Fruit fly (Drosophila melanogaster): ENCODE results near the gene Ada3.

Gene Ada3

DNA sequence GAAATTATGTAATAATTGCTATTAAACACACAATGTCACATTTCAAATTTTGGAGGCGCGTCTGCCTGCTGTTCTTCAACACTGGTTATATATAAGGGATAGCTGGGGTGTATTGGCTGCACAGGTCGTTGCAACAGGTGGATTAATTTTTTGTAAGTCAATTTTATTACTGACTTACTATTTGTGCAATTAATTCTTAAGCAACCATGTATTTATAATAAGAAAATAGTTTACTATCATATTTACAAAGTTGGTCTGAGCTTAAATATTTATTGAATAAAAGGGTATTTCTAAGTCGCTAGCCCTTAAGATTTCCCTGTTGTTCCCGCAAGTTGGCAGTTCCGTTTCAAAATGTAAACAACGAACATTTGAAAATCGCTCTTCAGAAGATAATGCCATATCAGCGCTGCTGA is 7.3 kb downstream of the Ada3 start, which contains the start of gene RhoGAP16F (continued):
- TF ChIP-seq CG4318 (GFP tag; optimal IDR thresholded peaks at IDR 0.05) (peak; percentile 52), CG7368 (GFP tag; optimal IDR thresholded peaks at IDR 0.05) (peak; percentile 62), Eip75B (GFP tag; optimal IDR thresholded peaks at IDR 0.05) (peak; percentile 75), CG9139 (GFP tag; optimal IDR thresholded peaks at IDR 0.05) (peak; percentile 47), CG1621 (tag; optimal IDR thresholded peaks at IDR 0.05) (peak; percentile 53), CG32006 (GFP tag; optimal IDR thresholded peaks at IDR 0.05) (peak; percentile 82), cyc (GFP tag; optimal IDR thresholded peaks at IDR 0.05) (peak; percentile 85), CG6808 (GFP tag; optimal IDR thresholded peaks at IDR 0.05) (peak; percentile 65), topi (GFP tag; optimal IDR thresholded peaks at IDR 0.05) (peak; percentile 87), Ets96B (tag; optimal IDR thresholded peaks at IDR 0.05) (peak; percentile 72), vri (GFP tag; optimal IDR thresholded peaks at IDR 0.05) (peak; percentile 89), CG34406 (GFP tag; optimal IDR thresholded peaks at IDR 0.05) (peak; percentile 81)

DNA sequence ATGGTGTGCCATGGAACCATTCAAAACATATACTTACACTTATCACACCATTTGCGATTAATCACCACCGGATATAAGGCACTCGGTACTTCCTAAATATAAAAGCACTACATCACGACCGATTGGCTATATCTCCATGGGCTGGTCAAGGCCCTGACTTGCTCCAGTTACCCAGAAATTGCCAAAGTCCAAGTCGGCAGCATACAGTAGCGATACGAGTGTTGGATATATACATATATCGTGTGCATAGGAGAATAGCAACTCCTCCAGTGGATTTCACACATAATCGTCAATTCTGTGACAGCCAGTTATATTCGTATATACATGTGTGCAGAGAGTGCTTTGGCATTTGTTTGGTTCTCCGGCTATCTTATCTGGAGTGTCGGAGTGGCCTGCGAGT is 8.6 kb downstream of the Ada3 start:
- TF ChIP-seq Gug (GFP tag; IDR thresholded peaks at IDR 0.05) (no peak), Eip78C (GFP tag) (peak; percentile 24)

DNA sequence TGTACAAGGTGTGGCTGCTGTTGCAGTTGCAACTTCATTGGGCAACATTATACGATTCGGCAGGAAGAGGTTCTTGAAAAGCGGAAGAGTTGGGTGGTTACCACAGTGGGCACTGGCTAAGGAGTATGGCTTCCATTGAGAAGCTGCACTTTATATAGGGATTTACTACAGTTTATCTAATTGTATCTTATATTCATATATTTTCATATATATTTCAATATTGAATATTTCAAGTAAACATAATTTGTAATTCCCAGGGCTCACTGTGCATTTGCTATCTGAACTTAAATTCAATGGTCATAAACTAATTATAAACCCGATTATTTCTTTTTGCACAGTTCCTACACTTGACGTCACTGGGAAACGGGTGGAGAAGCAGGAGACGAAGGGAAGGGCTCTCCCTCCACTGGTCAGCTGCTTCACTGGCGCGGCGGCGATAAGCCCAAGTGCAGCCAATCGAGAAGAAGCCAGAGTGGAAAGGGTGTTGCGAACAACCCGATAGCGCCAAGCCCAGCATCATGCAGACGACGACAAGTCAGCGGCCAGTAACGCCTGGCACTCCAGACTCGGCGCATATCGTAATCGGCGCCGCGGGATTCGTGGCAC is 9.3 kb downstream of the Ada3 start:
- TF ChIP-seq Lpt (GFP tag; optimal IDR thresholded peaks at IDR 0.05): peak; percentile 33
- peak; percentile 5 for TF ChIP-seq spab (GFP tag; optimal IDR thresholded peaks at IDR 0.05)
- TF ChIP-seq CG4318 (GFP tag; optimal IDR thresholded peaks at IDR 0.05): peak; percentile 5
- peak; percentile 7 for TF ChIP-seq CG11762 (GFP tag; optimal IDR thresholded peaks at IDR 0.05; ENCODE audit: insufficient read depth)
- TF ChIP-seq eg (GFP tag; IDR thresholded peaks at IDR 0.05): peak; percentile 42; the same call in 1 of the 3 replicates
- TF ChIP-seq acj6 (GFP tag; optimal IDR thresholded peaks at IDR 0.05): peak; percentile 52
- peak; percentile 13 for TF ChIP-seq Sox102F (GFP tag; optimal IDR thresholded peaks at IDR 0.05)
- peak; percentile 4 for TF ChIP-seq Sox14 (GFP tag; optimal IDR thresholded peaks at IDR 0.05)
- TF ChIP-seq Hr38 (GFP tag; optimal IDR thresholded peaks at IDR 0.05): no peak
- no peak for TF ChIP-seq Sox15 (GFP tag; optimal IDR thresholded peaks at IDR 0.05)
- TF ChIP-seq Blimp-1 (GFP tag; optimal IDR thresholded peaks at IDR 0.05): no peak
- TF ChIP-seq topi (GFP tag; optimal IDR thresholded peaks at IDR 0.05): peak; percentile 22
- peak; percentile 46 for TF ChIP-seq CG6792 (GFP tag; optimal IDR thresholded peaks at IDR 0.05)
- peak; percentile 19 for TF ChIP-seq cyc (GFP tag; optimal IDR thresholded peaks at IDR 0.05)
- TF ChIP-seq CG10631 (GFP tag; optimal IDR thresholded peaks at IDR 0.05): peak; percentile 49
- 0 out of 2 replicates have a peak, but pooled peaks have one; percentile 8 for TF ChIP-seq CG11294 (GFP tag; IDR thresholded peaks at IDR 0.05)
- peak; percentile 65 for TF ChIP-seq OdsH (GFP tag; optimal IDR thresholded peaks at IDR 0.05)
- TF ChIP-seq CG15336 (GFP tag; IDR thresholded peaks at IDR 0.05): peak; percentile 65
- no peak for TF ChIP-seq ss (GFP tag; optimal IDR thresholded peaks at IDR 0.05)
- no peak for TF ChIP-seq dsx (GFP tag; optimal IDR thresholded peaks at IDR 0.05; ENCODE audit: poor library complexity, severe bottlenecking)
- no peak for TF ChIP-seq vri (GFP tag; optimal IDR thresholded peaks at IDR 0.05)
- peak; percentile 72 for TF ChIP-seq CG32006 (GFP tag; optimal IDR thresholded peaks at IDR 0.05)
- peak; percentile 55 for TF ChIP-seq achi (GFP tag; optimal IDR thresholded peaks at IDR 0.05)
- TF ChIP-seq fd85E (GFP tag; optimal IDR thresholded peaks at IDR 0.05): no peak
- peak; percentile 44 for TF ChIP-seq fd59A (GFP tag; optimal IDR thresholded peaks at IDR 0.05)
- peak; percentile 38 for TF ChIP-seq CG34406 (GFP tag; optimal IDR thresholded peaks at IDR 0.05)
- peak; percentile 53; the same call in 2 of the 3 replicates for TF ChIP-seq CG6163 (GFP tag; IDR thresholded peaks at IDR 0.05)
- peak; percentile 68 for TF ChIP-seq CG8119 (GFP tag; IDR thresholded peaks at IDR 0.05)
- peak; percentile 31 for TF ChIP-seq CG7368 (GFP tag; optimal IDR thresholded peaks at IDR 0.05)
- TF ChIP-seq Ets96B (tag; optimal IDR thresholded peaks at IDR 0.05): peak; percentile 51
- peak; percentile 16 for TF ChIP-seq lz (GFP tag; optimal IDR thresholded peaks at IDR 0.05)
- no peak for TF ChIP-seq Hr39 (GFP tag; optimal IDR thresholded peaks at IDR 0.05)
- TF ChIP-seq CG9139 (GFP tag; optimal IDR thresholded peaks at IDR 0.05): no peak
- peak; percentile 38 for TF ChIP-seq pdm3 (GFP tag; optimal IDR thresholded peaks at IDR 0.05)
- TF ChIP-seq fkh (GFP tag; optimal IDR thresholded peaks at IDR 0.05): no peak
- peak; percentile 51 for TF ChIP-seq esn (GFP tag; optimal IDR thresholded peaks at IDR 0.05)
- TF ChIP-seq CG6276 (GFP tag; optimal IDR thresholded peaks at IDR 0.05): peak; percentile 49
- peak; percentile 11 for TF ChIP-seq CG31627 (GFP tag; optimal IDR thresholded peaks at IDR 0.05)
- TF ChIP-seq Eip75B (GFP tag; optimal IDR thresholded peaks at IDR 0.05): peak; percentile 29
- TF ChIP-seq Hr4 (GFP tag; optimal IDR thresholded peaks at IDR 0.05): peak; percentile 30
- TF ChIP-seq Eip78C (GFP tag): peak; percentile 66
- TF ChIP-seq CG3032 (tag; optimal IDR thresholded peaks at IDR 0.05): peak; percentile 49

Data from whole organism, prepupa.